Fruit fly (Drosophila melanogaster): ENCODE results near the gene Scsalpha1.

Scsalpha1 gene

dm6 chr3L:3814010-3814833 is at the start of gene Scsalpha1 (continued):
- TF ChIP-seq CG7963 (GFP tag; IDR thresholded peaks at IDR 0.05; ENCODE audit: partially characterized antibody): peak; percentile 100
- TF ChIP-seq CG18011 (GFP tag; optimal IDR thresholded peaks at IDR 0.05): no peak
- TF ChIP-seq CG4820 (GFP tag; optimal IDR thresholded peaks at IDR 0.05): no peak
- TF ChIP-seq CG4282 (GFP tag; optimal IDR thresholded peaks at IDR 0.05): no peak
- no peak for TF ChIP-seq CG2875 (GFP tag; optimal IDR thresholded peaks at IDR 0.05)
- no peak for TF ChIP-seq tio (GFP tag; optimal IDR thresholded peaks at IDR 0.05)
- peak; percentile 14; the same call in 1 of the 3 replicates for TF ChIP-seq gce (GFP tag; IDR thresholded peaks at IDR 0.05)
- TF ChIP-seq CG15479 (GFP tag; optimal IDR thresholded peaks at IDR 0.05): no peak
- no peak for TF ChIP-seq corto (GFP tag; optimal IDR thresholded peaks at IDR 0.05)
- TF ChIP-seq CkIIα-i1 (GFP tag; IDR thresholded peaks at IDR 0.05): no peak
- TF ChIP-seq Dbx (GFP tag; IDR thresholded peaks at IDR 0.05): peak; percentile 74; the same call in 2 of the 3 replicates
- TF ChIP-seq Neu2 (GFP tag; optimal IDR thresholded peaks at IDR 0.05; ENCODE audit: borderline replicate concordance): peak; percentile 96
- no peak for TF ChIP-seq CG7928 (GFP tag; optimal IDR thresholded peaks at IDR 0.05)
- TF ChIP-seq fd102C (GFP tag; optimal IDR thresholded peaks at IDR 0.05): no peak
- peak; percentile 23 for TF ChIP-seq Dek (tag; optimal IDR thresholded peaks at IDR 0.05)
- TF ChIP-seq B-H2 (GFP tag; optimal IDR thresholded peaks at IDR 0.05): no peak
- TF ChIP-seq CG1603 (tag; optimal IDR thresholded peaks at IDR 0.05): peak; percentile 74
- TF ChIP-seq Fer2 (tag; optimal IDR thresholded peaks at IDR 0.05): no peak
- TF ChIP-seq tna (GFP tag; IDR thresholded peaks at IDR 0.05; ENCODE audit: partially characterized antibody): peak; percentile 99
- no peak for TF ChIP-seq CG10565 (GFP tag; optimal IDR thresholded peaks at IDR 0.05)
- peak; percentile 100 for TF ChIP-seq ato (GFP tag; IDR thresholded peaks at IDR 0.05; ENCODE audit: partially characterized antibody)
- TF ChIP-seq CG17612 (GFP tag; IDR thresholded peaks at IDR 0.05): peak; percentile 18; the same call in 1 of the 2 replicates
- no peak for TF ChIP-seq Six4 (GFP tag; optimal IDR thresholded peaks at IDR 0.05)
- TF ChIP-seq Kr (GFP tag; optimal IDR thresholded peaks at IDR 0.05): no peak
- TF ChIP-seq jumu (GFP tag; optimal IDR thresholded peaks at IDR 0.05): no peak
- no peak for TF ChIP-seq repo (GFP tag; optimal IDR thresholded peaks at IDR 0.05)
- TF ChIP-seq sc (optimal IDR thresholded peaks at IDR 0.05): no peak
- TF ChIP-seq sc (GFP tag; optimal IDR thresholded peaks at IDR 0.05): no peak
- TF ChIP-seq CG6654 (GFP tag; optimal IDR thresholded peaks at IDR 0.05): no peak
- peak; percentile 6 for TF ChIP-seq fu2 (GFP tag; optimal IDR thresholded peaks at IDR 0.05)
- TF ChIP-seq CG6683 (GFP tag; optimal IDR thresholded peaks at IDR 0.05): no peak
- peak; percentile 19 for TF ChIP-seq CG7556 (GFP tag; optimal IDR thresholded peaks at IDR 0.05)
- TF ChIP-seq Taf1 (GFP tag; IDR thresholded peaks at IDR 0.05): no peak
- TF ChIP-seq HmgD (GFP tag; optimal IDR thresholded peaks at IDR 0.05): peak; percentile 38
- peak; percentile 20 for TF ChIP-seq CG10979 (tag; optimal IDR thresholded peaks at IDR 0.05)
- peak; percentile 3 for TF ChIP-seq CG7987 (GFP tag; optimal IDR thresholded peaks at IDR 0.05)
- peak; percentile 9 for TF ChIP-seq Blimp-1 (GFP tag; optimal IDR thresholded peaks at IDR 0.05)
- TF ChIP-seq ems (GFP tag; optimal IDR thresholded peaks at IDR 0.05): no peak
- TF ChIP-seq Gug (GFP tag; IDR thresholded peaks at IDR 0.05): peak; percentile 24; the same call in 1 of the 4 replicates
- TF ChIP-seq lab (GFP tag; optimal IDR thresholded peaks at IDR 0.05): peak; percentile 45
- TF ChIP-seq CG2678 (tag; optimal IDR thresholded peaks at IDR 0.05): peak; percentile 41
- TF ChIP-seq CHES-1-like (GFP tag; optimal IDR thresholded peaks at IDR 0.05): no peak
- TF ChIP-seq CG10321 (GFP tag; IDR thresholded peaks at IDR 0.05): no peak
- TF ChIP-seq Sin3A (optimal IDR thresholded peaks at IDR 0.05): peak; percentile 71
- TF ChIP-seq trem (tag; optimal IDR thresholded peaks at IDR 0.05): peak; percentile 77
- no peak for TF ChIP-seq ttk (GFP tag; IDR thresholded peaks at IDR 0.05)
- peak; percentile 98 for TF ChIP-seq nerfin-2 (GFP tag; IDR thresholded peaks at IDR 0.05; ENCODE audit: partially characterized antibody)
- TF ChIP-seq Mrtf (GFP tag; IDR thresholded peaks at IDR 0.05): no peak
- TF ChIP-seq gro (GFP tag; optimal IDR thresholded peaks at IDR 0.05): peak; percentile 14

Measured in whole organism, embryonic.